Worm (Caenorhabditis elegans) whole organism, young adult: ENCODE data around the gene bmk-1.

Experiments used
- B0261.1 ChIP-seq: sonication (generic microtip); optimal IDR thresholded peaks from 2 replicates; lab custom pipeline; 2016; ENCODE audit warnings: mild to moderate bottlenecking, missing genetic modification characterization, moderate library complexity, missing compliant biosample characterization
- C06A6.2 ChIP-seq: fragments of 200-800 bp; sonication (Bioruptor generic); conservative IDR thresholded peaks from 2 replicates; pipeline ENCODE4 v1.3.6; 2022; ENCODE audit warnings: missing genetic modification characterization, missing compliant biosample characterization
- F22D6.2 ChIP-seq: sonication (generic microtip); optimal IDR thresholded peaks from 2 replicates; lab custom pipeline; 2016; ENCODE audit warnings: mild to moderate bottlenecking, missing genetic modification characterization, missing compliant biosample characterization
- F23B12.7 ChIP-seq: sonication (generic microtip); optimal IDR thresholded peaks from 2 replicates; lab custom pipeline; 2017; ENCODE audit warnings: missing genetic modification characterization, mild to moderate bottlenecking, missing compliant biosample characterization, antibody characterized with exemption, moderate library complexity; ENCODE audit not compliant: insufficient read depth
- F49E8.2 ChIP-seq: sonication (generic microtip); optimal IDR thresholded peaks from 3 replicates; lab custom pipeline; 2017; ENCODE audit warnings: missing genetic modification characterization, mild to moderate bottlenecking, missing compliant biosample characterization, antibody characterized with exemption, moderate library complexity; ENCODE audit not compliant: insufficient read depth
- F52B5.7 ChIP-seq: sonication (generic microtip); optimal IDR thresholded peaks from 2 replicates; lab custom pipeline; 2016; ENCODE audit warnings: mild to moderate bottlenecking, missing genetic modification characterization, missing compliant biosample characterization
- F55B11.4 ChIP-seq: sonication (generic microtip); optimal IDR thresholded peaks from 2 replicates; lab custom pipeline; 2016; ENCODE audit warnings: missing compliant biosample characterization, missing genetic modification characterization, borderline replicate concordance; ENCODE audit not compliant: insufficient read depth
- Y53G8AR.9 ChIP-seq: fragments of 200-800 bp; sonication (Bioruptor generic); conservative IDR thresholded peaks from 2 replicates; pipeline ENCODE4 v1.3.6; 2022; ENCODE audit warnings: missing genetic modification reagents, missing genetic modification characterization, missing compliant biosample characterization
- akir-1 ChIP-seq: fragments of 200-800 bp; sonication (Bioruptor generic); optimal IDR thresholded peaks from 2 replicates; lab custom pipeline; 2018; ENCODE audit warnings: mild to moderate bottlenecking, missing genetic modification characterization, moderate library complexity, missing compliant biosample characterization
- aptf-3 ChIP-seq: fragments of 200-800 bp; sonication (Bioruptor generic); IDR thresholded peaks from 2 replicates; pipeline ENCODE4 v1.3.6; 2022; ENCODE audit warnings: missing genetic modification characterization, missing compliant biosample characterization
- atf-7 ChIP-seq: sonication (generic microtip); optimal IDR thresholded peaks from 2 replicates; lab custom pipeline; 2017; ENCODE audit warnings: mild to moderate bottlenecking, missing genetic modification characterization, missing compliant biosample characterization
- attf-5 ChIP-seq: fragments of 200-800 bp; sonication (Bioruptor generic); optimal IDR thresholded peaks from 2 replicates; lab custom pipeline; 2018; ENCODE audit warnings: mild to moderate bottlenecking, missing genetic modification characterization, missing compliant biosample characterization
- bed-2 ChIP-seq: fragments of 200-800 bp; sonication (Bioruptor generic); IDR thresholded peaks from 2 replicates; pipeline ENCODE4 v1.3.6; 2022; ENCODE audit warnings: missing genetic modification reagents, missing genetic modification characterization, missing compliant biosample characterization
- ccch-3 ChIP-seq: fragments of 200-800 bp; sonication (Bioruptor generic); optimal IDR thresholded peaks from 2 replicates; lab custom pipeline; 2018; ENCODE audit warnings: mild to moderate bottlenecking, missing genetic modification characterization, missing compliant biosample characterization
- ceh-40 ChIP-seq: fragments of 200-800 bp; sonication (Bioruptor generic); IDR thresholded peaks from 2 replicates; pipeline ENCODE4 v1.3.6; 2022; ENCODE audit warnings: missing genetic modification characterization, missing compliant biosample characterization
- dox-1 ChIP-seq: fragments of 200-800 bp; sonication (Bioruptor generic); IDR thresholded peaks from 2 replicates; pipeline ENCODE4 v1.3.6; 2022; ENCODE audit warnings: missing genetic modification reagents, missing genetic modification characterization, missing compliant biosample characterization
- dpl-1 ChIP-seq: fragments of 150-350 bp; optimal IDR thresholded peaks from 2 replicates; lab custom pipeline; 2014; ENCODE audit warnings: missing biosample characterization, missing genetic modification reagents, missing genetic modification characterization
- egl-18 ChIP-seq: fragments of 200-800 bp; sonication (Bioruptor generic); IDR thresholded peaks from 2 replicates; pipeline ENCODE4 v1.3.6; 2022; ENCODE audit warnings: missing genetic modification reagents, missing genetic modification characterization, missing compliant biosample characterization
- egrh-3 ChIP-seq: fragments of 200-800 bp; sonication (Bioruptor generic); IDR thresholded peaks from 2 replicates; pipeline ENCODE4 v1.3.6; 2022; ENCODE audit warnings: missing genetic modification reagents, missing genetic modification characterization, missing compliant biosample characterization
- ets-4 ChIP-seq: fragments of 200-800 bp; sonication (Bioruptor generic); optimal IDR thresholded peaks from 2 replicates; lab custom pipeline; 2018; ENCODE audit warnings: mild to moderate bottlenecking, missing genetic modification characterization, missing compliant biosample characterization
- fkh-3 ChIP-seq: sonication (generic microtip); optimal IDR thresholded peaks from 2 replicates; lab custom pipeline; 2016; ENCODE audit warnings: mild to moderate bottlenecking, missing genetic modification characterization, missing compliant biosample characterization
- hlh-26 ChIP-seq: fragments of 200-800 bp; sonication (Bioruptor generic); conservative IDR thresholded peaks from 2 replicates; pipeline ENCODE4 v1.3.6; 2022; ENCODE audit warnings: missing genetic modification reagents, missing genetic modification characterization, missing compliant biosample characterization
- hrde-1 ChIP-seq: sonication (generic microtip); optimal IDR thresholded peaks from 2 replicates; lab custom pipeline; 2016; ENCODE audit warnings: missing genetic modification characterization, mild to moderate bottlenecking, missing compliant biosample characterization, moderate library complexity, missing genotype, missing genetic modification reagents, borderline replicate concordance
- lin-26 ChIP-seq: fragments of 200-800 bp; sonication (Bioruptor generic); IDR thresholded peaks from 2 replicates; pipeline ENCODE4 v1.3.6; 2022; ENCODE audit warnings: missing genetic modification reagents, missing genetic modification characterization, missing compliant biosample characterization
- lin-54 ChIP-seq: fragments of 200-800 bp; sonication (Bioruptor generic); optimal IDR thresholded peaks from 2 replicates; lab custom pipeline; 2018; ENCODE audit warnings: mild to moderate bottlenecking, missing genetic modification characterization, missing compliant biosample characterization
- madf-6 ChIP-seq: fragments of 200-800 bp; sonication (Bioruptor generic); IDR thresholded peaks from 2 replicates; pipeline ENCODE4 v1.3.6; 2022; ENCODE audit warnings: missing genetic modification reagents, missing genetic modification characterization, missing compliant biosample characterization
- mcd-1 ChIP-seq: fragments of 200-800 bp; sonication (Bioruptor generic); IDR thresholded peaks from 2 replicates; pipeline ENCODE4 v1.3.6; 2022; ENCODE audit warnings: missing genetic modification reagents, missing genetic modification characterization, missing compliant biosample characterization
- nfyb-1 ChIP-seq: fragments of 200-800 bp; sonication (Bioruptor generic); IDR thresholded peaks from 2 replicates; pipeline ENCODE4 v1.3.6; 2022; ENCODE audit warnings: missing genetic modification reagents, missing genetic modification characterization, missing compliant biosample characterization
- nhr-120 ChIP-seq: fragments of 200-800 bp; sonication (Bioruptor generic); IDR thresholded peaks from 2 replicates; pipeline ENCODE4 v1.3.6; 2022; ENCODE audit warnings: missing genetic modification characterization, missing compliant biosample characterization
- repo-1 ChIP-seq: sonication (generic microtip); optimal IDR thresholded peaks from 2 replicates; lab custom pipeline; 2017; ENCODE audit warnings: mild to moderate bottlenecking, missing genetic modification characterization, missing compliant biosample characterization
- rpc-1 ChIP-seq, 2 experiments: fragments of 150-350 bp in 1 of 2; sonication (generic microtip) in 1 of 2; optimal IDR thresholded peaks; 2 replicates each; lab custom pipeline; 2014 to 2018; ENCODE audit warnings: missing biosample characterization in 1 of 2, missing genetic modification characterization in 1 of 2, missing genetic modification reagents in 1 of 2, missing genotype in 1 of 2
- sea-2 ChIP-seq: fragments of 200-800 bp; sonication (Bioruptor generic); IDR thresholded peaks from 2 replicates; pipeline ENCODE4 v1.3.6; 2022; ENCODE audit warnings: missing genetic modification characterization, missing compliant biosample characterization
- sptf-2 ChIP-seq: fragments of 200-800 bp; sonication (Bioruptor generic); optimal IDR thresholded peaks from 2 replicates; lab custom pipeline; 2018; ENCODE audit warnings: mild to moderate bottlenecking, missing genetic modification characterization, missing compliant biosample characterization
- tlf-1 ChIP-seq: fragments of 200-800 bp; sonication (Bioruptor generic); optimal IDR thresholded peaks from 2 replicates; lab custom pipeline; 2018; ENCODE audit warnings: mild to moderate bottlenecking, missing genetic modification characterization, missing compliant biosample characterization
- unc-130 ChIP-seq: sonication (generic microtip); optimal IDR thresholded peaks from 2 replicates; lab custom pipeline; 2016; ENCODE audit warnings: missing genetic modification reagents, missing genetic modification characterization, missing compliant biosample characterization
- zfh-2 ChIP-seq: fragments of 200-800 bp; sonication (Bioruptor generic); conservative IDR thresholded peaks from 2 replicates; pipeline ENCODE4 v1.3.6; 2022; ENCODE audit warnings: missing genetic modification reagents, missing genetic modification characterization, missing compliant biosample characterization
- ztf-25 ChIP-seq: fragments of 200-800 bp; sonication (Bioruptor generic); IDR thresholded peaks from 2 replicates; pipeline ENCODE4 v1.3.6; 2022; ENCODE audit warnings: missing genetic modification reagents, missing genetic modification characterization, missing compliant biosample characterization
- ztf-26 ChIP-seq: sonication (generic microtip); optimal IDR thresholded peaks from 2 replicates; lab custom pipeline; 2017; ENCODE audit warnings: missing genetic modification characterization, missing compliant biosample characterization

bmk-1 gene

ce11 chrV:14433584-14433983, 23.2 kb downstream of the bmk-1 start:
- TF ChIP-seq ccch-3 (no peak), lin-26 (GFP tag; lab: Robert Waterston, UW) (no peak), mcd-1 (GFP tag; lab: Robert Waterston, UW) (no peak), hrde-1 (tag; lab: Kevin White, UChicago) (no peak), sptf-2 (no peak), fkh-3 (no peak), unc-130 (GFP tag; lab: Kevin White, UChicago) (no peak), nfyb-1 (GFP tag; lab: Robert Waterston, UW) (no peak), dpl-1 (GFP tag; lab: Kevin White, UChicago) (no peak), C06A6.2 (no peak), F49E8.2 (tag; lab: Kevin White, UChicago) (no peak), madf-6 (no peak)

ce11 chrV:14432259-14432658, 24.5 kb downstream of the bmk-1 start, which contains the start of gene egl-1:
egl-1 (minus strand) TSS chrV:14432359.
- TF ChIP-seq bed-2 (no peak), aptf-3 (GFP tag; lab: Robert Waterston, UW) (0 out of 2 replicates have a peak, but pooled peaks have one; percentile 35)

- TF ChIP-seq zfh-2 (GFP tag; lab: Robert Waterston, UW) (no peak), atf-7 (tag; lab: Kevin White, UChicago) (no peak), rpc-1 (optimal IDR thresholded peaks at IDR 0.05; lab: Kevin White, UChicago) (no peak), rpc-1 (tag; optimal IDR thresholded peaks at IDR 0.05; lab: Kevin White, UChicago) (no peak), attf-5 (no peak), F55B11.4 (tag; lab: Kevin White, UChicago) (no peak), lin-26 (GFP tag; lab: Robert Waterston, UW) (no peak), akir-1 (GFP tag; lab: Kevin White, UChicago) (no peak), repo-1 (tag; lab: Kevin White, UChicago) (no peak), egl-18 (GFP tag; lab: Robert Waterston, UW) (no peak), F23B12.7 (tag; lab: Kevin White, UChicago) (no peak)
These were observed 27.9 kb downstream of the bmk-1 start, which contains the start of gene F23B12.1 for ce11 chrV:14428865-14429264. F23B12.1 (plus strand) TSS chrV:14429165.

ce11 chrV:14427069-14427825, 29.5 kb downstream of the bmk-1 start:
- TF ChIP-seq lin-54 (GFP tag; lab: Kevin White, UChicago) (no peak), tlf-1 (GFP tag; lab: Kevin White, UChicago) (no peak), egrh-3 (GFP tag; lab: Robert Waterston, UW) (no peak), dox-1 (GFP tag; lab: Robert Waterston, UW) (no peak), B0261.1 (tag; lab: Kevin White, UChicago) (no peak), Y53G8AR.9 (no peak), ets-4 (GFP tag; lab: Kevin White, UChicago) (no peak), ceh-40 (GFP tag; lab: Robert Waterston, UW) (no peak), ztf-25 (GFP tag; lab: Robert Waterston, UW) (no peak), nhr-120 (GFP tag; lab: Robert Waterston, UW) (no peak), ztf-26 (tag; lab: Kevin White, UChicago) (no peak), F52B5.7 (tag; lab: Kevin White, UChicago) (no peak), hlh-26 (GFP tag; lab: Robert Waterston, UW) (no peak), F22D6.2 (no peak), sea-2 (GFP tag; lab: Robert Waterston, UW) (no peak)
- TF ChIP-seq, all 124 proteins: peak for 0
